Worm (Caenorhabditis elegans): ENCODE measurements around the gene cdh-7.

The cdh-7 gene

ce11 chrII:14794935-14795454 lies 48.0 kb upstream of the cdh-7 start, which contains the start of gene eif-3.B (continued):
- TF ChIP-seq ref-2 (tag; optimal IDR thresholded peaks at IDR 0.05) (peak; percentile 89), elt-2 (tag; optimal IDR thresholded peaks at IDR 0.05) (peak; percentile 56), nfya-1 (tag; optimal IDR thresholded peaks at IDR 0.05) (peak; percentile 83), lim-6 (tag; optimal IDR thresholded peaks at IDR 0.05) (peak; percentile 83), ceh-48 (tag; optimal IDR thresholded peaks at IDR 0.05) (peak; percentile 64), ahr-1 (tag; optimal IDR thresholded peaks at IDR 0.05) (no peak), F13H6.1 (tag; optimal IDR thresholded peaks at IDR 0.05) (peak; percentile 67), madf-2 (tag; optimal IDR thresholded peaks at IDR 0.05) (peak; percentile 42), lin-11 (tag; optimal IDR thresholded peaks at IDR 0.05) (no peak), fkh-6 (tag; optimal IDR thresholded peaks at IDR 0.05) (peak; percentile 79), hlh-8 (tag; optimal IDR thresholded peaks at IDR 0.05) (peak; percentile 81), dmd-4 (tag; optimal IDR thresholded peaks at IDR 0.05; ENCODE audit: borderline replicate concordance) (no peak), hlh-30 (tag; optimal IDR thresholded peaks at IDR 0.05; ENCODE audit: insufficient read depth) (no peak), hlh-6 (tag; optimal IDR thresholded peaks at IDR 0.05) (no peak), eyg-1 (tag; optimal IDR thresholded peaks at IDR 0.05) (peak; percentile 51), ceh-18 (tag; optimal IDR thresholded peaks at IDR 0.05) (peak; percentile 76), unc-42 (tag; optimal IDR thresholded peaks at IDR 0.05) (peak; percentile 93), fax-1 (tag; optimal IDR thresholded peaks at IDR 0.05) (peak; percentile 66), ztf-16 (tag; optimal IDR thresholded peaks at IDR 0.05) (peak; percentile 5), pros-1 (tag; optimal IDR thresholded peaks at IDR 0.05) (no peak), gmeb-2 (tag; optimal IDR thresholded peaks at IDR 0.05) (no peak), pqm-1 (tag; optimal IDR thresholded peaks at IDR 0.05) (peak; percentile 69)

DNA sequence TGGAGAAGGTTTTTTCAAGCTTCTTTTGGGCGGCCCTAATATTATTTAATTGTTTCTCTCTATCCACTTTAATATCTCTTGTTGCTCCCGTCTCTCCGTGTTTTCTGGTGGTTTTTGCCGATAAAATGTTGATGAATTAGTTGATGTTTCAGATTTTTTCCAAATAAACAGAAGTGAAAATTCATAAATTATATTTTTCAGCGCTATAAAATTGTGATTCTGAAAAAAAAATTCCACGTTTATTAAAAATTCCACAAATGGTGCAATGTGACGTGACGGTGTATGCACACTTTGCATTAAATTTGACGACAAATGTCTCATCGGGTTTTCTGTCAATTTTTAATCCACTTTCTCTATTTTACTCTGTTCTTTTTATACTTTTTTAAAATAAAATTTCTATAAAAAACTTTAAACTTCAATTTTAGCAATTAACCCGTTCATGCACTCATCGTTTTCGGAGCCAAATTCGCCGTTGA lies 44.9 kb upstream of the cdh-7 start, which contains the start of gene tbc-20:
Gene tbc-20, plus strand, starts transcription at position 426 of the 476 bp plus-strand sequence.
- TF ChIP-seq ceh-19 (GFP tag; optimal IDR thresholded peaks at IDR 0.05): no peak
- no peak for TF ChIP-seq K02D7.2 (tag; optimal IDR thresholded peaks at IDR 0.05)
- no peak for TF ChIP-seq pha-2 (tag; optimal IDR thresholded peaks at IDR 0.05)
- no peak for TF ChIP-seq mec-3 (tag; optimal IDR thresholded peaks at IDR 0.05; ENCODE audit: borderline replicate concordance)
- TF ChIP-seq K09A11.1 (tag; optimal IDR thresholded peaks at IDR 0.05; ENCODE audit: insufficient read depth): peak; percentile 4
- TF ChIP-seq che-1 (tag; optimal IDR thresholded peaks at IDR 0.05): no peak

DNA sequence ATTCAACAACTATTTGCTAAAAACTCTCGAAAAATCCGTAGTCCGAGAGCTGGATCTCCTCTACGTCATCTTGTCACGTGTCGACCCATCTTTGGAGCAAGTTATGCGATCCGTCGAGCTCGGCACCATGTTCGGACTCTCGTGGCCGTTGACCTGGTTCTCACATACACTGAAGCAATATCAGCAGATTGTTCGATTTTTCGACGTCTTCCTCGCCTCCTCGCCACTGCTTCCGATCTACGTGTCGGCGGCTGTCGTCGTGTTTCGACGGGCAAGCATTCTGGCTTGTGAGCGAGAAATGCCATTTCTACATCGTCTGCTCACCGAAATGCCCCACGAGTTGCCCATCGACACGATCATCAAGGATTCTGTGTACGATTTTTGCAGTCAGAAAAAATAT lies 43.7 kb upstream of the cdh-7 start:
- no peak for TF ChIP-seq hlh-30 (tag; optimal IDR thresholded peaks at IDR 0.05; ENCODE audit: insufficient read depth)
- no peak for TF ChIP-seq syd-9 (tag; optimal IDR thresholded peaks at IDR 0.05)
- no peak for TF ChIP-seq ceh-31 (tag; optimal IDR thresholded peaks at IDR 0.05)

ce11 chrII:14801086-14801531 lies 41.9 kb upstream of the cdh-7 start:
- TF ChIP-seq sox-4 (tag; optimal IDR thresholded peaks at IDR 0.05) (no peak), F13H6.1 (tag; optimal IDR thresholded peaks at IDR 0.05) (no peak), nhr-11 (tag; optimal IDR thresholded peaks at IDR 0.05) (no peak), hlh-13 (GFP tag; optimal IDR thresholded peaks at IDR 0.05) (no peak), unc-3 (GFP tag; conservative IDR thresholded peaks at IDR 0.05) (0 out of 2 replicates have a peak, but pooled peaks have one; percentile 17), unc-3 (tag; optimal IDR thresholded peaks at IDR 0.05) (no peak), ets-4 (tag; optimal IDR thresholded peaks at IDR 0.05) (no peak), dmd-4 (tag; optimal IDR thresholded peaks at IDR 0.05; ENCODE audit: borderline replicate concordance) (no peak)

All from whole organism, late embryonic.